Worm (Caenorhabditis elegans): Measurements from ENCODE around the gene F35A5.5.

F35A5.5 gene

DNA sequence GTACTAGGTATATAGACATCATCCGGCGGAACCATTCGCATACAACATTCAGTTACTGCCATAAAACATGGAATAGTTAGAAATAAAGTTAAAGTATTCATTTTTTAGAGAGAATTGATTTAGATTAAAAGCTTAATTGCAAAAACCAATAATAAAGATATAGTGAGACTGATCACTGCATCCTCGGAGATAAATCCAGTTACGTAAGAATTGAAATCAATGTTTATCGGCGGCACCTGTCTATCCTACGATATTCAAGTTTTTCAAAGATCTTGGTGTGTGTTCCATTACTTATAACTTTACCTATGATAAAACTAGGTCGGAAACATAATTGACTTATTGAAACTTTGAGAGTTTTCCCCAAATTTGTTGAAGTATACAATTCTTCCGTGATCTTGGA lies 36.2 kb downstream of the F35A5.5 start, which contains the start of gene T14G12.6:
Gene T14G12.6, minus strand, starts transcription at position 101 of the 400 bp plus-strand sequence.
- TF ChIP-seq unc-39 (tag; optimal IDR thresholded peaks at IDR 0.05), result no peak
- no peak for TF ChIP-seq R02D3.7 (tag; optimal IDR thresholded peaks at IDR 0.05)
- TF ChIP-seq fos-1 (tag; optimal IDR thresholded peaks at IDR 0.05), result no peak
- TF ChIP-seq nhr-21 (tag; optimal IDR thresholded peaks at IDR 0.05), result no peak
- TF ChIP-seq nhr-77 (tag; optimal IDR thresholded peaks at IDR 0.05), result no peak
- no peak for TF ChIP-seq alr-1 (tag; optimal IDR thresholded peaks at IDR 0.05)
- no peak for TF ChIP-seq egl-27 (tag; optimal IDR thresholded peaks at IDR 0.05)
- TF ChIP-seq sem-4 (tag; optimal IDR thresholded peaks at IDR 0.05), result no peak
- no peak for TF ChIP-seq ceh-82 (tag; optimal IDR thresholded peaks at IDR 0.05)
- no peak for TF ChIP-seq nhr-25 (tag; optimal IDR thresholded peaks at IDR 0.05)

DNA sequence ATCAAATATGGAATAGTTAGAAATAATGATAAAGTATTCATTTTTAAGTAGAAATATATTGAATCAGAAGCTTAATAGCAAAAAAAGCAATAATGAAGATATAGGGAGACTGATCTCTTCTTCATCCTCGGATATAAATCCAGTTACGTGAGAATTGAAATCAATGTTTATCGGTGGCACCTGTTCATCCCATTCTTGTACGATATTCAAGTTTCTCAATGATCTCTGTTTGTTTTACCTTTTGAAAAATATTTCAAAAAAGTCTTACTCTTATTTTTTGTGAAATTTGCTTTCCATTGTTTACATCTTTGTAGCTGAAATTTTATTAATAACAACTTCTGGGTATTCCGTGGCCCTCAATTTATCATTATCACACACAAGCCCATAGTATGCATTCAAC lies 37.1 kb downstream of the F35A5.5 start, which contains the start of gene T14G12.12:
Gene T14G12.12, minus strand, starts transcription at position 101 of the 400 bp plus-strand sequence.
- TF ChIP-seq dmd-4 (tag; optimal IDR thresholded peaks at IDR 0.05), result no peak
- no peak for TF ChIP-seq egl-27 (tag; optimal IDR thresholded peaks at IDR 0.05)
- no peak for TF ChIP-seq peb-1 (tag; optimal IDR thresholded peaks at IDR 0.05)
- no peak for TF ChIP-seq alr-1 (tag; optimal IDR thresholded peaks at IDR 0.05)
- no peak for TF ChIP-seq nhr-12 (tag; optimal IDR thresholded peaks at IDR 0.05)
- TF ChIP-seq ztf-1 (GFP tag; conservative IDR thresholded peaks at IDR 0.05), result no peak
- no peak for TF ChIP-seq elt-3 (tag; optimal IDR thresholded peaks at IDR 0.05)
- TF ChIP-seq sma-9 (GFP tag; optimal IDR thresholded peaks at IDR 0.05), result no peak
- TF ChIP-seq sma-9 (tag; optimal IDR thresholded peaks at IDR 0.05), result no peak
- TF ChIP-seq ZK546.5 (tag; optimal IDR thresholded peaks at IDR 0.05), result no peak
- no peak for TF ChIP-seq lin-11 (tag; optimal IDR thresholded peaks at IDR 0.05)
- no peak for TF ChIP-seq ceh-16 (tag; optimal IDR thresholded peaks at IDR 0.05)

DNA sequence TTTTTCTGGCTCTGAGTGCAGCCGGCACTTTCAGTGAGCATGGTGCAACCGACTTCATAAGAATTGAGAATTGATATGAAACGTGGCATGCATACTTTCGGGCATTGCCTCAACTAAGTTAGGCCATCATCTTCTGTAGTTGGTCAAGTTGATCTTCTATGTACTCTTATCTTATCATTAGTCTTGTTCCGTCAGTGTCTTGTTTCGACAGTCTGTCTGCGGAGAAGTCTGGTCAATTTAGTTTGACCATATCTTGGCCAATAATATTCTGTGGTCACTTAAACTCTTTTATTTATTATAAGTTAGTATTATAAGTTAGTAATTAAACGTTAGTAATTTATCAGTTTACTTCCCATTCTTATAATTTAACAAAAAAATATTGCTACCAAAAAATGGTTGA lies 39.3 kb downstream of the F35A5.5 start:
- no peak for TF ChIP-seq nhr-237 (tag; optimal IDR thresholded peaks at IDR 0.05)
- TF ChIP-seq sma-9 (GFP tag; optimal IDR thresholded peaks at IDR 0.05), result peak; percentile 20
- no peak for TF ChIP-seq sma-9 (tag; optimal IDR thresholded peaks at IDR 0.05)
- peak; percentile 31 for TF ChIP-seq nhr-21 (tag; optimal IDR thresholded peaks at IDR 0.05)

DNA sequence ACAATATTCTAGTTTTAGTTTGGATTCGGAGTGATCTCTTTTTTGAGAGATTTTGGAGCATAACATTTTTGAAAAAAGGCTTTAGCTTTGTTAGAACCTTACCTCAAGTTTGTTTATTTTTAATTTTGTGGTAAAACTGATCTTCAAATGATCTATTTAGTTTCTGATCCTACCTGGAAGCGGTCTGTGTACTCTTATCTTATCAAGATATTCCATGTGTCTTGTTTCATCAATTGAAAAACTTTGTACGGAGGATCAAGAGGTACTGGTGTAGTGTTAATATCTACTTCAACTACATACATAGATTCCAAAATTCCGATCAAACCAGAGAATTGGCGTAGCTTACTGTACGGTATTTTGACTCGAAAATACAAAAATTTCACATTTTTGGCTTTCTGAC lies 39.8 kb downstream of the F35A5.5 start:
- TF ChIP-seq dmd-4 (tag; optimal IDR thresholded peaks at IDR 0.05) (no peak), unc-39 (tag; optimal IDR thresholded peaks at IDR 0.05) (no peak), fos-1 (tag; optimal IDR thresholded peaks at IDR 0.05) (no peak), nhr-23 (tag; optimal IDR thresholded peaks at IDR 0.05) (no peak), lin-13 (GFP tag; optimal IDR thresholded peaks at IDR 0.05) (no peak), zag-1 (tag; optimal IDR thresholded peaks at IDR 0.05) (no peak), nhr-10 (tag; optimal IDR thresholded peaks at IDR 0.05) (no peak), nhr-21 (tag; optimal IDR thresholded peaks at IDR 0.05) (no peak), lin-39 (tag; optimal IDR thresholded peaks at IDR 0.05) (no peak), elt-3 (tag; optimal IDR thresholded peaks at IDR 0.05) (no peak), lin-11 (tag; optimal IDR thresholded peaks at IDR 0.05) (no peak), ZK546.5 (tag; optimal IDR thresholded peaks at IDR 0.05) (no peak)

DNA sequence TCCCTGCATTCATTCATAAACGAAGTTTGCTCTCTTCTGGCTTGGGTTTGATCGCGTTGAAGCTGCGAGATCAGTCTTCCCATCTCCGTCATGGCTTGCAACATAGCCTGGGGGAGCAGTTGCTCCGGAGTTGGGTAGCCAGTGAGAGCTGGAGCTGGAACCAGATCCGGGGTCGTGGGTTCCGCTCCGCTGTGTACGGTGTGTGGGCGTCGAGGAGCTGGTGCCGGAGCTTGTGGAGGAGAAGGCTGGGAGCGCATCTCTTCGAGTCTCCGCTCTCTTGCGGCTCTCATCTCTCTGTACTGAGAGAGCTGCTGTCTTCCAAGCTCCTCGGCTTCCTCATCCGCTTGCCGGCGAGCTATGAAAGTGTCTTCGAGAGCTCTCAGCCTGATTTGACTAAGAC lies 43.1 kb downstream of the F35A5.5 start:
- TF ChIP-seq lin-13 (GFP tag; optimal IDR thresholded peaks at IDR 0.05), result no peak
- no peak for TF ChIP-seq ceh-16 (tag; optimal IDR thresholded peaks at IDR 0.05)
- TF ChIP-seq ZK546.5 (tag; optimal IDR thresholded peaks at IDR 0.05), result no peak
- TF ChIP-seq mbf-1 (tag; optimal IDR thresholded peaks at IDR 0.05), result no peak
- TF ChIP-seq skn-1 (tag; optimal IDR thresholded peaks at IDR 0.05), result no peak
- no peak for TF ChIP-seq nhr-6 (tag; optimal IDR thresholded peaks at IDR 0.05)
- no peak for TF ChIP-seq blmp-1 (tag; optimal IDR thresholded peaks at IDR 0.05; ENCODE audit: insufficient read depth)
- no peak for TF ChIP-seq dmd-4 (tag; optimal IDR thresholded peaks at IDR 0.05)
- TF ChIP-seq aly-2 (tag; optimal IDR thresholded peaks at IDR 0.05), result no peak
- no peak for TF ChIP-seq mdl-1 (tag; optimal IDR thresholded peaks at IDR 0.05)
- TF ChIP-seq sma-9 (GFP tag; optimal IDR thresholded peaks at IDR 0.05), result no peak
- TF ChIP-seq sma-9 (tag; optimal IDR thresholded peaks at IDR 0.05), result no peak

DNA sequence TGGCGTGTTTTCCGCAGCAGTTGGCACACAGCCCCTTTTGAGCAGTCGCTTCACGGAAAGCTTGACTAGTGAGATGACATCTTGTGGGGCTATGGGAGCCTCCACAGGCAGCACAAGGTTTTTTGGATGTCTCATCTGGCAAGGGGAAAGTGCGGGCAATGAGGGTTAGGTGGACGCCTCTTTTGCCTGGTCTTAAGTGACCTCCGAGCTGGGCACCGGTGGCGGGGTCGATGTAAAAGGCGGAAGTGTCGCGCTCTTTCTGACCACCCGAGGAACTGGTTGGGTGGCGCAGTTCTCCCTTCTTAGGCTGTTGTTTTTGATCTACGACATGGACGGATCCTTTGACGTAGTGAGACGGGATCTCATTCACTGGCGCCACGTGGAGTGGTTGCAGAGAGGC lies 44.2 kb downstream of the F35A5.5 start:
- no peak for TF ChIP-seq zag-1 (tag; optimal IDR thresholded peaks at IDR 0.05)
